Fruit fly (Drosophila melanogaster) whole organism, larva: ENCODE data around the gene CG34461.

ENCODE experiments used
- noc ChIP-seq: fragments of 200-800 bp; sonication (Bioruptor generic); optimal IDR thresholded peaks from 3 replicates; lab custom pipeline; 2019; ENCODE audit warnings: missing biosample characterization, mild to moderate bottlenecking, missing genetic modification characterization, moderate library complexity

The CG34461 gene

DNA sequence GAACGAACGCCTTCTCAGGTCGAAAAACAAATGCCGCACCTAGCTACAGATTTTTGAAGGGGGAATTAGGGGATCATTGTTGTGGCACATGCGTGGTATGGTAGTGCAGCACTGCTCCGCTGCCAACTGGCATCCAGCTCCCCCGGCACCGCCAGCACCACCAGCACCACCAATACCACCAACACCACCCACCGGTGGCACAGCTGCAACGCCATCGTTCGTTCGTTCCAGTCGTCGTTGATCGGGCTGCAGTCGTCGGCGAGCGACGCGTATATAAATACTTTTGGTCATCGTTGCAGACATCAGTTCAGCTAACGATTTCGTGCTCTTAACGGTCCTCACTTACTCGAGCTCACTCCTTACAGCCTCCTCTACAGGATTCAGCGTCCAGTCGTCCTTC, at the start of gene CG34461:
Gene CG34461 (plus strand): TSS at position 301 of the 400 bp plus-strand sequence.
- no peak for TF ChIP-seq noc

DNA sequence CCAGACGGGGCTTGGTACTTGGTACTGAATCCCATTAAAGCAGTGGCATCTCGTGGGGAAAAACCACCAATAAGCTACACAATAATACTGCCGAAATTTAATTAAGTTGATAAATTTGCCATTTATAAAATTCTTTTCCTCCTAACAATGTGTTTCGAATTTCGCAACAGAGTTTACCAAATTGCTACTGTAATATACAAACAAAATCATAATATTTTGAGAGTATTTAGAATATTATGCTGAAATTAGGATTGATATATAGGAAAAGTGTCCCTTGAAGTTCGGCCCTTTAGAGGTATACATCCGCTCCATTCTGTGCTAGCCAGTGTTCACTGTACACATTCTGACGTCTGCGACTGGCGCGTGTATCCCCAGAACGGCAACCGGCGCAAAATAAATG, 41.0 kb upstream of the CG34461 start:
- peak; percentile 43 for TF ChIP-seq noc

DNA sequence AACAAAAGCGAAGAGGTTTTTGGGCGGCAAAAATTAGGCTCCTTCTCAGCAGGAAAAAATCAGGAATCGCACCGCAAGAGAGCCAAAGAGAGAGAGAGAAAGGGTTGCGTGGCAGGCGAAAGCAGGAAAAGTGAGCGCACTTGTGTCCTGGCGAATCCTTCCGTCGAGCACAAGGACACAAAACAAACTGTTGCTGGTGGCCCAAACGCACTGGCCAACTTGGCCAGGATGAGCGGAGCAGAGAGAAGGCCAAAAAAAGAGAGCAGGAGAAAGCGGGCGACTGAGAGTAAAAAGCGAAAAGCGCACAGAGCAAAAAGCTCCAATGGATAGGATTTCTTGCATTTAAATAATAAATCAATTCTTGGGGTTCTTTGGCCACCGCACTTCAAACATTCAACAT, 40.4 kb upstream of the CG34461 start:
- no peak for TF ChIP-seq noc

DNA sequence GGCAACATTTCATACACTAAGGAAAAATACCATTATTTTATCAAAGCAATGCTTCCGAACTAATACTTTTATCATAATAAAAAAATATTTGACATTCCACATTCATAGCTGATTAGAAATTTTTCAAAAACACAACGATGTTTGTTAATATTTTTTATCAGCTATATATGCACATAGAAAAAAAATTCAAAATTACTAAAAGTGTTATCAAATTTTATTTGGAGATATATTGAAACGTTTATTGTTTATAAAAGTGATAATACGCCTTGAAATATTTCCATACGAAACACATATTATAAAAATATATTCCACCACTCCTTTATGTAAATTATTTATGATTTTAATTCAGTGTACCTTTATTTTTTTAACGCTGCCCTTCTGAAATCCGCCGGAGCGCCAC, 39.9 kb upstream of the CG34461 start:
- TF ChIP-seq noc: no peak

DNA sequence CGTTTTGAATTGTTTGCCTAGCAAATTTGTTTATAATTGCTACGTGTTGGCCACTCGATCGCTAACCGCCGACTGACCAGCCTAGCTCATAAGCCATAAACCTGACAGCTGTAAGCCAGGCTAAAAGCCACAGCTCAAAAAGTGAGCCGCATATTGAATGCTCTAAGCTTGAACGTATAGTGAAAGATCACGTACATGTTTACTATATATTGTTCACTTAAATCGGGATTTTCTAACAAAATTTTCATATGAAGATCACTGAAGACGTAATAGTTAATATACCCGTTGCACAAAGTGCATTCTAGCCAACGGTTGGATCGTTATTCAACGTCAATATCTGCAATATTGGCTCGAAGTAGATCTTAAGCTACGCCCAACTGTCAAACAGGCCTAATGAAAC, 39.3 kb upstream of the CG34461 start:
- TF ChIP-seq noc: no peak

DNA sequence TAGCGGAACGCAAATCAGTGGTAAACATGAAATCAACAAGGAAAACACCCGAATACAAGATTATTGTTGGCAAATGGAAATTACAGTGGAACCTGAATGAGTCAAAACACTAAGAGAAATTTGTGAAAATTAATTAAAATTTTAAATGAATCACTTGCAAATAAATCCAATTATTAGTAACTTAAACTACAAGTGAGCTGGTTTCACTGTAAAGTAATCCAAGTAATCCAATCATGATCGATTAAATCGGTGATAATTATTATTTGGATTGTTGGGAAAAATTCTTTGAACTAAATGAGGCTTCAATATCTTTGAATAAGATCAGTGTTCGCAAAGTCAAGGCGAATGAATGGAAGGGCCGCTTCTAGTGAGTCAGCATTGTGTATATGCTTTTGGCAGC, 37.3 kb upstream of the CG34461 start:
- no peak for TF ChIP-seq noc

DNA sequence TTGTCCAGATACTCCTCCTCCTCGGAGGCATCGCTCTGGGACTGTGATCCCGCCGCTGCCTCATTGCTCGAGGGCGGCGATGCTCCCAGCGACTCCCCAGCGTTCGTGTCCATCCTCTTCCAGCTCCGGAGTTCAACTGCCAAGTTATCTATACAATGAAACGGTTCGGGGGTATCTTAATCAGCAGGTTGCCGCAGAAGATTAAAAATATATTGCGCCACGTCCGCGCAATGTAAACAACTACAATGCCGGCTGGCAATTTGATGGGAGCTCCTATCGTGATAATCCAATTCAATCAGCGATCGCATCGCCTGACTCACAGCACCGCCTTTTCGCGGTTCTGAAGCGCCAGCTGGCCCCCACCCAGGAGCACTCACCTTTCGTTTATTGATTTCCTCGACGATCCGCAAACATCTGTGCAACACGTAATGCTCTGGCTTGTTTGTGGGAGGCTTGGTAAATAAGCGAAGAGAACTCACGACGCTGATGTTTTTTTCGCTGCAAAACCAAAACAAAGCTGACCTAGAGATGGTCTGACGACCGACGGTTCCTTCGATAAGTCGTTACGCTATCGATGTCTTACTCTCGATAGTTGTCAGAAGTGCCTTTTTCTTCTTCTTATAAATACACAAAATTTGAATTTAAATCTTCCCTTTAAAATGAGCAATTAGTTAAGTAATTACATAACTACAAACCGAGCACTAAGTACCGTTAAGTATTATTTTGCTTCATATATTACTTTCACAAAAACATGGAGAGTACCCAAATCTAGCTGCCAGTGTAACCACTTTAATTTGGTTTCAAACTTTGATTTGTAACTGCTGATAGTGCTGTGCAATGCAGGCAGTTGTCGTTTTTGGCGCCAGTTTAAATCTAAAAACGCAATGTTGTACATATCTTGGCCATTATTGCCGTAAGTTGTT, 36.1 kb upstream of the CG34461 start, which contains the start of gene cert:
Gene cert (minus strand): TSS at position 535 of the 923 bp plus-strand sequence.
- peak; percentile 33 for TF ChIP-seq noc

DNA sequence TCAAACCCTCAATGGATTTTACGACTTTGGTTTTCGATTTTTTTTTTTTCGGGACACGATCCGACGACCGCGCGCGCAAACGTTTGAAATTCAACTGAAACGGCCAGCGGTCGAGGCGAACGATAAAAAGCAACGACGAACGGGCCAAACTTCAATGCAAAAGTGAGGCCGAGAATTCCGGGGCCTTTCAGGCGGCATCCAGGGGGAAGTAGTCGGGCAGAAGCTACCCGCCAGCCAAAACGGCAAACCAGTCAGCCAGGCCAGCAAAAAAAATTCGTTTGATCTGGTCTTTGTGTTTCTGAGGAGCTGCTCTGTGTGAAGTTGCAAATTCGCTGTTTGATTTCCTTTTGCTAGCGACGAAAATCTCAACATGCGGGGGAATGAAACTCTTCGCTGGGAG, 30.4 kb upstream of the CG34461 start, which contains the start of gene CG7201:
Gene CG7201 (minus strand): TSS at position 101 of the 400 bp plus-strand sequence.
- no peak for TF ChIP-seq noc

DNA sequence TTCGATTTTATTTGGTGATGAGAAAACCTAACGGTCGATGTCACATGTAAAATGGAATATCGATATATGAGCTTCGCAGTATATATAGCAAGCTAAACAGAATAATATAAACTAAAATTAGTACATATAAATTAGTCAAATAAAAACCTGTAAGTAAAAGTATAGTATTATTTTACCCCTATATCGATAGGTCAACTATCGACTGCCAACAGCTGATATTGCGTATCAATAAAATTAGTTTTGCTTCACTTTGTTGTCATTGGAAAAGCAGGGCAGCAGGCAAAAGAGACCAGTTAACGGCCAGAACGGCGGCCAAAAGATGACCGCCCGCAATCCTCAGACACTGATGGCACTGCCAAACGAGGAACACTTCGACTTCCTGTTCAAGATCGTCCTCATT, 28.7 kb upstream of the CG34461 start, which contains the start of gene Rab19:
Gene Rab19 (plus strand): TSS at position 78 of the 400 bp plus-strand sequence.
- no peak for TF ChIP-seq noc

DNA sequence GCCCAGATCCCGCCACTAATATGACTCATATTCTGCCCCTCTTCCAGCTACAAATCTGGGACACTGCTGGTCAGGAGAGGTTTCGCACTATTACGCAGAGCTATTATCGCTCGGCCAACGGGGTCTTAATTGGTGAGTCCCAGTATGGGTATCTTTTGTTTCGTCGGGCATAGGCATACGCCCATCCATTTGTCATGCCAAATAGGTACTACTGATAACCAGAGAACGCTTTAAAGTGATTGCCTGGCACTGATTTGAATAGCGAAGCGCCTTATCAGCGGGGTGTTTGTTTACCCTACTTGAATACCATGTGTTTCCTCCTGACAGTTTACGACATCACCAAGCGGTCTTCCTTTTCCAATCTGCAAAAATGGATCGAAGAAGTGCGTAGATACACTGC, 28.2 kb upstream of the CG34461 start:
- TF ChIP-seq noc: peak; percentile 12

DNA sequence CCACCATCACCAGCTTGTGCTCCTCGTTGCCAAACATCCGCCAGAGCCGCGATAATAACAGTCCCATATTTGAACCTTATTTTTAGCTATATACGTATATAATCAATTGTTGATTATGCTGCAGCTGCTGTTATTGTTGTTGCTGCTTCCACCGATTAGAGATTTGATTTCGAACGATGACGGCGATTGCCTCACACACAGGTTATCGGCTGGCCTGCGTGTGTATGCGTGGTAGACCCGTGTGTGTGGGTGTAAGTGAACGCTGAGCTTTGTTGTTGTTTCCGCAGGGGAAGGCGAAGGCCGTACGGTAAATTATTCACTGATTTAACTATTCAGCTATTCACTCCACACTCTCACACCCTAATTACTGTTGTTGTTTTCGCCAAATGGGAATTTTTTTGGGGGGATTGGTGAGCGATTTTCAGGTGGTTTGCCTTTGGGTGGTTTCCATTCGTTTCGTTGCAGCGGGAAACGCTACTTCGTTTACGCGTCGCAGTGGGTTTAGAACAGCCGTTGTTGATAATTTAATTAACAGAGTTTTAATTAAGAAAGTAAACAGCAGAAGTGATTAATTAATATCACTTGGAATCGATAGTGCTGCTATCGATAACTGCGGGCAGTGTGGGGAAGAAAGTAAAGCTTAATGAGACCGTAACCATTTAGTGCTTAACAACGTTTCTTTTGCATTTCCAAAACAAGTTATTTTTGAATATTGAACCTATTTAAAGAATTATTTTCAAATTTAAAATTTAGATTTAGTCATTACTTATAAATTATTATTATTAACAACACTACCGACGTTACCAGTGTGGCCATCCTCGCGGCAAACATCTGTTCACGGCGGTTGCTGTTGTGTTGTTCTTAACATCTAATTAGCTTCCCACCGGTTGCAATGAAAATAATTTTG, 26.2 kb upstream of the CG34461 start, which contains the start of the genes Arl5 and CG13671:
Gene Arl5 (minus strand): TSS at position 616 of the 907 bp plus-strand sequence.
Gene CG13671 (plus strand): TSS at position 841 of the 907 bp plus-strand sequence.
- TF ChIP-seq noc: peak; percentile 49

DNA sequence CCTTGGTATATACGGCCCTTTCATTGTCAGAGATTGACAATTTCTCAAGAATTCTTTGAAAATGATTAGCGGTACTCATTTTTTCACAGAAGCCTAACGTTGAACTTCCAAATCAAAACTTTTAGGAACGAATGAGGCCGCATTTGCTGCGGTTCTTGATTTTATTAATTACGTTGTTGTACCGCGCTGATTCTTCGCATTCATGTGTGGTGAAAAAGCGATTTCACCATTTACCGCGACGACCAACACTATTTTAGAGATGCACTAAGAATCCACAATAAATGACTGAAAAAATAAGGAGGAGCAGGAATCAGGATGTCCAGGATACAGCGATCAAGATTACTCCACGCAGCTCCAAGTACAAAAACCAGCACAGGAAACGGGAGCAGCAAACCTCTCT, 21.7 kb upstream of the CG34461 start, which contains the start of the genes CG7194 and Sbp2:
Gene CG7194 (minus strand): TSS at position 148 of the 400 bp plus-strand sequence.
Gene Sbp2 (plus strand): TSS at position 246 of the 400 bp plus-strand sequence.
- no peak for TF ChIP-seq noc

DNA sequence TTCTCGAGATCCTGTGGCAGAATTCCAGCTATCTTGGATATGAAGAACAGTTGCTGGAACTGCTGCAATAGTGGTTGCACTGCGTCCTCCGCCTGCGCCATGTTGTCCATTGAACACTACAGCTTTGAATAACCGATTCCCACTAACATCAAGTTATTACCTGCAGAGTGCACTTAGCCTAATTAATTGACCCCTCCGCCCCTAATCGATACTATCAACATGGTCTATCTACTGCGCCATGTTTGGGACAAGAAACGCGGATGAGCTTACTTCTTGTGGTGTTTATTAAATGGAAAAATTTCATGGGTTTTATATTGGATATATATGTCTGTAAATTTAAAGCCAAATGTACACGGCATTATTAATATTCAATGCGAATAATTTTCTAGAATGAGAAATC, 18.8 kb upstream of the CG34461 start, which contains the start of gene Gr66a:
Gene Gr66a (minus strand): TSS at position 101 of the 400 bp plus-strand sequence.
- TF ChIP-seq noc: no peak

DNA sequence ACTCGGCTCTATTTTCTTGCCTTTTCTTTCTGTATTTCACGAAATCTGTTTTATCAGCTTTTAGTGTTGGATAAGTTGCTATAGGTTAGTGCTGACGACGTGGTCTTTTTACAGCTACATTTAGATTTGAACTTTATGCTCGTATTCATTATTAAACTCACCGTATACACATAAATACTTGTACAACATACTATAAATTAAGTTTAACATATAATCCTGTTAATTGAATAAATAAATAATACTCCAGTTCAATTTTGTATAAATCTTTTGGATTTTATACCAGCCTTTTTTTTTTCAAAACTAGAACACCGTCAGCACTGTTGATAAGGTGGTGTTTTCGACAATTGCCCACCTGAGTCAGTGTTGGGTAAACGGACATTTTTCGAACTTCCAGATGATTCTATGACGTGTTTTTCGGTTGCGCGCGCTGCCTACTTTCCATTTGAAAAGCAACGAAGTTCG, 16.7 kb upstream of the CG34461 start, which contains the start of gene BI-1:
Gene BI-1 (minus strand): TSS at position 51 of the 462 bp plus-strand sequence.
- TF ChIP-seq noc: peak; percentile 82

DNA sequence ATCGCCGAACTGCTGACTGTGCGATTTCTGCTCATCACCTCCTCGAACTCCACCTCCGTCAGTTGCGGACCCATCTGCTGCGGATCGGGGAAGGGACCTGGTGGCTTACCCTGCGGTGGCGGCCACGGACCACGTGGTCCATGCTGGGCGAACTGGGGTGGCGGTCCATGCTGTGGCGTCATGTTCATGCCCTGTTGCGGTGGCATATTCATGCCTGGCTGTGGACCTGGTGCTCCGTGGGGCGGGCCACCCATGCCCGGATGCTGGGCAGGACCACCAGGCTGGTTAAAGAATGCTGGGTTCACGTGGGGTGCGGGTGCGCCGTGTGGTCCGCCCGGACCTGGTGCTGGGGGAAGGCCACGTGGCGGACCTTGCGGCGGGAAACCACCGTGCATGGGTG, 13.4 kb upstream of the CG34461 start:
- TF ChIP-seq noc: no peak

DNA sequence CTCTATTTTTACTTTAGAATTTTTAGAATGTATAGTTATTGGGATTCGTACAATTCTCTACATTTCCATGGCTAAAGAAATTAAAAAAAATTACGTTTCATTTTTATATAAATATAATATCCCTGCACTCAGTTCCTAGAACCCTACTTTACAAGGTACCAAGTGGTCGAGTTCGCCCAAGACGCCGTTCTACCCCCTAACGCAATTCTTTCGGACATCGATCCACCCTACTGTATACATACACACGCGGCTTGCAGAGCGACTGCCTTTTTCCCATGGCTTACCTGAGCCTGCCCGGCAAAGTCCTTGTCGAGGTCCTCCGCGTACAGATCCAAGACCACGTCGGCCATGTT, 10.9 kb upstream of the CG34461 start:
- TF ChIP-seq noc: peak; percentile 5
